Worm (Caenorhabditis elegans) whole organism, L2 larva: Measurements from ENCODE around the gene nhr-241.

Experiments used
- fos-1 ChIP-seq: fragments of 150-350 bp; optimal IDR thresholded peaks from 2 replicates; lab custom pipeline; 2014; ENCODE audit warnings: missing biosample characterization, missing genetic modification characterization
- lin-13 ChIP-seq: fragments of 150-350 bp; optimal IDR thresholded peaks from 2 replicates; lab custom pipeline; 2014; ENCODE audit warnings: missing biosample characterization, missing genetic modification reagents, missing genetic modification characterization
- nhr-12 ChIP-seq: fragments of 150-350 bp; optimal IDR thresholded peaks from 2 replicates; lab custom pipeline; 2014; ENCODE audit warnings: missing biosample characterization, missing genetic modification characterization
- nhr-6 ChIP-seq: fragments of 150-350 bp; optimal IDR thresholded peaks from 2 replicates; lab custom pipeline; 2014; ENCODE audit warnings: missing biosample characterization, missing genetic modification characterization
- skn-1 ChIP-seq: sonication (generic microtip); optimal IDR thresholded peaks from 2 replicates; lab custom pipeline; 2017; ENCODE audit warnings: missing biosample characterization, missing genetic modification characterization

DNA sequence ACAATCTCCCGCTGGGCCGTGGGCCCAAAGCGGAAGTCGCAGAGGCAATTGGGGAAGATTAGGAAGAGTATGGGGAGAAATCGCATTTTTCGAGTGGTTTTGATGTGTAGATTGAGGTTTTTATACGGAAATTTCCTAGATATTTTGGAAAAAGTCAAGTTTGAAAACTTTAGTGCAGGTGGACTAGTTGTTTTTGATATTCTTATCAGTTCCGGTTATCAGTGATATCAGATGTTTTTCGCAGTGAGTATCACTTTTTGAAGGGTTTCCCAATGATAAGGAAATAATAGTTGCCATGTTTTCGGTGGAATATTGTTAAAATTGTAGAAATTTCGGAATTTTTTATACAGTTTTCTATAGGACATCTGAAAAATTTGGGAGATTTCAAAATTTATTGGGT, 35.1 kb downstream of the nhr-241 start, which contains the start of gene scl-20:
- TF ChIP-seq nhr-12, result no peak
- TF ChIP-seq lin-13, result no peak
- no peak for TF ChIP-seq skn-1 (tag; lab: Kevin White, UChicago)
- TF ChIP-seq nhr-6 (tag; lab: Kevin White, UChicago), result no peak
- no peak for TF ChIP-seq fos-1
